Worm (Caenorhabditis elegans) whole organism, mixed stage, embryonic: ENCODE data around the gene M02H5.8.

Experiments used
- elt-3 ChIP-seq: fragments of 150-350 bp; optimal IDR thresholded peaks from 2 replicates; lab custom pipeline; 2014; ENCODE audit warnings: missing biosample characterization, missing genetic modification characterization
- lin-13 ChIP-seq: fragments of 150-350 bp; optimal IDR thresholded peaks from 2 replicates; lab custom pipeline; 2014; ENCODE audit warnings: missing biosample characterization, missing genetic modification characterization
- mep-1 ChIP-seq: fragments of 150-350 bp; optimal IDR thresholded peaks from 2 replicates; lab custom pipeline; 2017; ENCODE audit warnings: missing biosample characterization, missing genetic modification reagents, missing genetic modification characterization, inconsistent platforms
- snpc-4 ChIP-seq: fragments of 150-350 bp; optimal IDR thresholded peaks from 2 replicates; lab custom pipeline; 2014; ENCODE audit warnings: missing biosample characterization, missing genetic modification characterization
- ztf-11 ChIP-seq: fragments of 150-350 bp; optimal IDR thresholded peaks from 2 replicates; lab custom pipeline; 2014; ENCODE audit warnings: missing biosample characterization, missing genetic modification characterization

DNA sequence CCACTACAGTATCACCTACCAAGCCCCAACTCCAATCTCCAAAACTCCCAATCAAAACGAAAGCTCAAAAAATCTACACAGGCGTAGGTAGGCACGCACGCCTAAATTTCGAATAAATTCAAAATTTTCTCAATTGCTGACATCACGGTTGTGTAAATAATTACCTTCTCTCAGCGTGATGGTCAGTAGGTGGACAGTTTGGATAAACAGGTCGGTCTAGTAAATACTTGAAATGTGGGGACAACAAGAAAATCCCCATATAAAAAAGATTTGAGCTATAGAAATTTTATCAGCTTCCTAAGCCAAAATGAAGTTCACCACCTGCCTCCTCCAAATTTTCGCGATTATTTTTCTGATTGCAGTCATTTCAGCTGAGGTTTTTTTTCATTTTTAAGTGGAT, 11.7 kb upstream of the M02H5.8 start, which contains the start of gene B0554.1:
- TF ChIP-seq snpc-4 (tag; lab: Kevin White, UChicago) (no peak), elt-3 (tag; lab: Kevin White, UChicago) (no peak), ztf-11 (tag; lab: Kevin White, UChicago) (no peak), lin-13 (tag; lab: Kevin White, UChicago) (no peak), mep-1 (tag; lab: Kevin White, UChicago) (no peak)
